Worm (Caenorhabditis elegans): ENCODE measurements around the gene gcl-1.
"Not testable (repeated sequence)": the region's sequence is repeated elsewhere in the genome, so short reads cannot be mapped to it uniquely, and the experiment has no call there.

- not testable (repeated sequence) for TF ChIP-seq aly-2 (tag; optimal IDR thresholded peaks at IDR 0.05); nhr-25 (tag; optimal IDR thresholded peaks at IDR 0.05); ceh-28 (tag; optimal IDR thresholded peaks at IDR 0.05); ztf-11 (tag; optimal IDR thresholded peaks at IDR 0.05); elt-3 (tag; optimal IDR thresholded peaks at IDR 0.05); ztf-4 (tag; optimal IDR thresholded peaks at IDR 0.05); nhr-12 (tag; optimal IDR thresholded peaks at IDR 0.05); lin-39 (tag; optimal IDR thresholded peaks at IDR 0.05); unc-62 (GFP tag; optimal IDR thresholded peaks at IDR 0.05); mdl-1 (tag; optimal IDR thresholded peaks at IDR 0.05); ceh-9 (tag; optimal IDR thresholded peaks at IDR 0.05); elt-1 (tag; optimal IDR thresholded peaks at IDR 0.05); zag-1 (tag; optimal IDR thresholded peaks at IDR 0.05); pha-4 (tag; optimal IDR thresholded peaks at IDR 0.05)
Measured at ce11 chrIV:13455200-13455599, 42.5 kb upstream of the gcl-1 start, which contains the start of gene Y38H8A.7.
